Worm (Caenorhabditis elegans) whole organism, late embryonic: ENCODE measurements around the gene ifb-1.

Experiments used
- C08G9.2 ChIP-seq: sonication (generic microtip); optimal IDR thresholded peaks from 2 replicates; lab custom pipeline; 2016; ENCODE audit warnings: mild to moderate bottlenecking, missing genetic modification characterization, moderate library complexity, missing compliant biosample characterization
- K02D7.2 ChIP-seq: sonication (generic microtip); optimal IDR thresholded peaks from 2 replicates; lab custom pipeline; 2017; ENCODE audit warnings: mild to moderate bottlenecking, missing genetic modification characterization, missing compliant biosample characterization
- K09A11.1 ChIP-seq: sonication (generic microtip); optimal IDR thresholded peaks from 2 replicates; lab custom pipeline; 2017; ENCODE audit warnings: antibody characterized with exemption, mild to moderate bottlenecking, missing genetic modification characterization, missing compliant biosample characterization; ENCODE audit not compliant: insufficient read depth
- Y22D7AL.16 ChIP-seq: sonication (generic microtip); optimal IDR thresholded peaks from 2 replicates; lab custom pipeline; 2016; ENCODE audit warnings: missing genetic modification characterization, missing compliant biosample characterization
- ceh-14 ChIP-seq: sonication (generic microtip); optimal IDR thresholded peaks from 2 replicates; lab custom pipeline; 2016; ENCODE audit warnings: missing genotype, missing genetic modification characterization, missing compliant biosample characterization
- ceh-18 ChIP-seq: sonication (generic microtip); optimal IDR thresholded peaks from 2 replicates; lab custom pipeline; 2016; ENCODE audit warnings: missing genetic modification characterization, missing compliant biosample characterization
- ceh-2 ChIP-seq: sonication (generic microtip); optimal IDR thresholded peaks from 2 replicates; lab custom pipeline; 2016; ENCODE audit warnings: missing genotype, missing genetic modification characterization, missing compliant biosample characterization
- ceh-22 ChIP-seq: sonication (generic microtip); optimal IDR thresholded peaks from 2 replicates; lab custom pipeline; 2017; ENCODE audit warnings: missing biosample characterization, missing genetic modification characterization
- ceh-24 ChIP-seq: sonication (generic microtip); optimal IDR thresholded peaks from 2 replicates; lab custom pipeline; 2016; ENCODE audit warnings: mild to moderate bottlenecking, missing genetic modification characterization, missing compliant biosample characterization
- ceh-45 ChIP-seq: fragments of 200-800 bp; sonication (Bioruptor generic); IDR thresholded peaks from 2 replicates; pipeline ENCODE4 v1.3.6; 2022; ENCODE audit warnings: missing genetic modification reagents, missing genetic modification characterization, missing compliant biosample characterization
- ceh-48 ChIP-seq: sonication (generic microtip); optimal IDR thresholded peaks from 2 replicates; lab custom pipeline; 2016; ENCODE audit warnings: missing genetic modification characterization, inconsistent platforms, missing compliant biosample characterization
- dmd-4 ChIP-seq: sonication (generic microtip); optimal IDR thresholded peaks from 2 replicates; lab custom pipeline; 2016; ENCODE audit warnings: borderline replicate concordance, missing genetic modification characterization, missing compliant biosample characterization
- dve-1 ChIP-seq: sonication (generic microtip); optimal IDR thresholded peaks from 2 replicates; lab custom pipeline; 2017; ENCODE audit warnings: antibody characterized with exemption, mild to moderate bottlenecking, missing genetic modification characterization, missing compliant biosample characterization
- elt-2 ChIP-seq: sonication (generic microtip); optimal IDR thresholded peaks from 2 replicates; lab custom pipeline; 2016; ENCODE audit warnings: missing genetic modification reagents, missing genetic modification characterization, missing compliant biosample characterization
- elt-4 ChIP-seq: sonication (generic microtip); optimal IDR thresholded peaks from 2 replicates; lab custom pipeline; 2016; ENCODE audit warnings: missing genetic modification characterization, missing compliant biosample characterization
- fax-1 ChIP-seq: sonication (generic microtip); optimal IDR thresholded peaks from 2 replicates; lab custom pipeline; 2016; ENCODE audit warnings: missing genotype, missing genetic modification characterization, missing compliant biosample characterization
- gmeb-2 ChIP-seq: sonication (generic microtip); optimal IDR thresholded peaks from 2 replicates; lab custom pipeline; 2016; ENCODE audit warnings: missing genetic modification characterization, inconsistent platforms, missing compliant biosample characterization
- hlh-15 ChIP-seq: sonication (generic microtip); optimal IDR thresholded peaks from 2 replicates; lab custom pipeline; 2016; ENCODE audit warnings: missing genetic modification characterization, missing compliant biosample characterization
- hlh-6 ChIP-seq: sonication (generic microtip); optimal IDR thresholded peaks from 2 replicates; lab custom pipeline; 2016; ENCODE audit warnings: missing genotype, missing genetic modification characterization, missing compliant biosample characterization
- hlh-8 ChIP-seq: sonication (generic microtip); optimal IDR thresholded peaks from 2 replicates; lab custom pipeline; 2016; ENCODE audit warnings: missing genotype, missing genetic modification characterization, missing compliant biosample characterization
- madf-2 ChIP-seq: sonication (generic microtip); optimal IDR thresholded peaks from 2 replicates; lab custom pipeline; 2017; ENCODE audit warnings: missing genetic modification characterization, missing compliant biosample characterization
- nfya-1 ChIP-seq: sonication (generic microtip); optimal IDR thresholded peaks from 2 replicates; lab custom pipeline; 2017; ENCODE audit warnings: missing genetic modification characterization, mild to moderate bottlenecking, missing compliant biosample characterization, antibody characterized with exemption, moderate library complexity
- nhr-11 ChIP-seq: fragments of 150-350 bp; optimal IDR thresholded peaks from 2 replicates; lab custom pipeline; 2014; ENCODE audit warnings: missing biosample characterization, missing genetic modification characterization
- nhr-232 ChIP-seq: sonication (generic microtip); optimal IDR thresholded peaks from 2 replicates; lab custom pipeline; 2016; ENCODE audit warnings: missing genetic modification characterization, missing compliant biosample characterization
- pat-9 ChIP-seq: fragments of 200-800 bp; sonication (Bioruptor generic); optimal IDR thresholded peaks from 2 replicates; lab custom pipeline; 2018; ENCODE audit warnings: mild to moderate bottlenecking, missing genetic modification characterization, moderate library complexity, missing compliant biosample characterization
- pqm-1 ChIP-seq: sonication (generic microtip); optimal IDR thresholded peaks from 2 replicates; lab custom pipeline; 2016; ENCODE audit warnings: missing genetic modification characterization, missing compliant biosample characterization
- pros-1 ChIP-seq: fragments of 150-350 bp; optimal IDR thresholded peaks from 2 replicates; lab custom pipeline; 2014; ENCODE audit warnings: missing biosample characterization, missing genetic modification reagents, missing genetic modification characterization
- sox-2 ChIP-seq: fragments of 200-800 bp; sonication (Bioruptor generic); IDR thresholded peaks from 2 replicates; pipeline ENCODE4 v1.3.6; 2022; ENCODE audit warnings: missing genetic modification reagents, missing genetic modification characterization, missing compliant biosample characterization
- tbx-2 ChIP-seq: sonication (generic microtip); optimal IDR thresholded peaks from 2 replicates; lab custom pipeline; 2016; ENCODE audit warnings: missing genetic modification characterization, missing compliant biosample characterization
- ttx-3 ChIP-seq: sonication (generic microtip); optimal IDR thresholded peaks from 2 replicates; lab custom pipeline; 2016; ENCODE audit warnings: missing genetic modification reagents, missing genetic modification characterization, missing compliant biosample characterization
- unc-3 ChIP-seq, 2 experiments: fragments of 200-800 bp in 1 of 2; sonication (Bioruptor generic) in 1 of 2; sonication (generic microtip) in 1 of 2; conservative IDR thresholded peaks in 1 of 2; optimal IDR thresholded peaks in 1 of 2; 2 replicates each; pipeline versions ENCODE4 v1.3.6 to Lab custom; 2016 to 2022; ENCODE audit warnings: missing compliant biosample characterization in 2 of 2, missing genetic modification characterization in 2 of 2, missing genetic modification reagents in 1 of 2
- unc-42 ChIP-seq: sonication (generic microtip); optimal IDR thresholded peaks from 2 replicates; lab custom pipeline; 2016; ENCODE audit warnings: missing genotype, missing genetic modification characterization, missing compliant biosample characterization

Gene ifb-1

DNA sequence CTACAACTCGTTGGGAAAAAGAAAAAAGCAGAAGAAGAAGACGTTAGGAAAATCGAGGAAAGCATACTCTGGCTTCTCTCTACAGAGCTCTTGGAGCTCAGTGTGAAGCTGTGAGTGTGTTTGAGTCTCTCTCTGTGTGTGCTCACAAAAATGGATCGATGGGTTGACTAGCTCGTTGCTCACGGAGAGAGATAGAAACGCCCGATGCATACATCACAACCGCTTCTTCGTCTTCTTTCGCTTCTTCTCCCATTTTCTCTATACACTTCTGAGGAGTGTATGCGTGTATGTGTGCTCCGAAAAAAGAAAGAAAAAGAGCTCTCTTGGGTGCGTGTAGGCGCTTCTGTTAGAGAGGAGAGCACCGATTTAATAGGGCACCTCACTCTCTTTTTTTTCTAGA, 40.3 kb upstream of the ifb-1 start (continued):
- TF ChIP-seq nfya-1 (peak; percentile 36), fax-1 (tag; lab: Kevin White, UChicago) (no peak), ceh-48 (tag; lab: Kevin White, UChicago) (peak; percentile 76), ceh-18 (peak; percentile 22), madf-2 (tag; lab: Kevin White, UChicago) (no peak), Y22D7AL.16 (tag; lab: Kevin White, UChicago) (no peak), pat-9 (tag; lab: Kevin White, UChicago) (no peak), hlh-6 (tag; lab: Kevin White, UChicago) (no peak), unc-3 (GFP tag; conservative IDR thresholded peaks at IDR 0.05; lab: Robert Waterston, UW) (no peak), unc-3 (tag; optimal IDR thresholded peaks at IDR 0.05; lab: Kevin White, UChicago) (no peak), elt-2 (no peak), gmeb-2 (tag; lab: Kevin White, UChicago) (no peak), dmd-4 (tag; lab: Kevin White, UChicago) (no peak), pros-1 (tag; lab: Kevin White, UChicago) (no peak)

DNA sequence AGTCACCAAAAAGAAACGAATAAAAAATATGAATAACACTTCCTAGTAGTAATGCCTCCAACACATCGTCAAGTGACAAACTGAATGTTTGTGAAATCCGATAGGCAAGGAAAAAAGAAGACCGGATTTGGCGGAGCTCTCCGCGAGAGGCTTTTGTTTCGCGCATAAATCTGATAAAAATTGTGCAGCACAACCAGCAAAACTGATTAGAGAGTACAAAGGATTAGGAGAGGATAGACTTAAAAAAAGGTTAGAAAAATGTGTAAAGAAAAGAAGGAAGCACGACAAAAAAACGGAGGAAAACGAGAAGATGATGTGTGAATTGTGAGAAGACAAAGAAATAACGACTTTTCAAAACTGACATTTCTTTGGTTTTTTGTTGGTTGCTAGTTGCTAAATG, 37.7 kb upstream of the ifb-1 start, which contains the start of gene rab-3:
Gene rab-3 (minus strand): TSS at position 147 of the 400 bp plus-strand sequence.
- TF ChIP-seq hlh-15 = no peak
- no peak for TF ChIP-seq ceh-45
- no peak for TF ChIP-seq tbx-2
- no peak for TF ChIP-seq sox-2 (GFP tag; lab: Robert Waterston, UW)
- no peak for TF ChIP-seq ceh-2 (tag; lab: Kevin White, UChicago)
- peak; percentile 78 for TF ChIP-seq unc-42 (tag; lab: Kevin White, UChicago)

ce11 chrII:5730343-5731083, 34.9 kb upstream of the ifb-1 start, which contains the start of the genes C18A3.7 and C18A3.11:
C18A3.7 (minus strand) TSS chrII:5730443.
C18A3.11 (plus strand) TSS chrII:5731033.
- no peak for TF ChIP-seq K09A11.1
- no peak for TF ChIP-seq ceh-14 (tag; lab: Kevin White, UChicago)
- TF ChIP-seq hlh-6 (tag; lab: Kevin White, UChicago) = no peak

DNA sequence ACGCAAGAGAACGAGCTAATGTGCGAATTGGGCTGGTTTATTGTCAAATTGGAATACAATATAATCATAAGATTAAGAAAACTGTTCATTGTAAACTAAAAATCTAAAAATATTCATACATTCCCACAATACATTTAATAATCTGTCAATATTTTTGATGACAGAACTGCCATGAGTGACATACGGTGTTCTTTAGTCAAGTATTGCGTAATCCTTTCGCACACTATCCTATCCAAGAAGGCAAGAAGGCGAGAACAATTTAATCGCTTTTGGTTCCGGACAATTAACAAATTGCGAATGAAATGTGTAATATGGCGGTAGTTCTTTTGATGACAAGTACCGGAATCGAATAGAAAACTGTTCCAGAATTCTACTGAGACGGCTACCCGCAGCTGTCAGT, 30.5 kb upstream of the ifb-1 start:
- TF ChIP-seq ceh-2 (tag; lab: Kevin White, UChicago) = no peak
- TF ChIP-seq ceh-48 (tag; lab: Kevin White, UChicago) = no peak

ce11 chrII:5735744-5736143, 29.7 kb upstream of the ifb-1 start:
- no peak for TF ChIP-seq K02D7.2 (tag; lab: Kevin White, UChicago)
- no peak for TF ChIP-seq pqm-1
- TF ChIP-seq elt-2 = no peak
- no peak for TF ChIP-seq C08G9.2
- TF ChIP-seq nhr-232 (tag; lab: Kevin White, UChicago) = no peak
- TF ChIP-seq elt-4 = no peak
- no peak for TF ChIP-seq dve-1 (tag; lab: Kevin White, UChicago)
- no peak for TF ChIP-seq nhr-11 (tag; lab: Kevin White, UChicago)
- TF ChIP-seq ttx-3 = no peak
- no peak for TF ChIP-seq ceh-24
- TF ChIP-seq ceh-22 (tag; lab: Kevin White, UChicago) = no peak
- TF ChIP-seq hlh-8 = no peak
- TF ChIP-seq sox-2 (GFP tag; lab: Robert Waterston, UW) = no peak
- no peak for TF ChIP-seq K09A11.1
- TF ChIP-seq, all 69 proteins: peak for 0
